Fruit fly (Drosophila melanogaster): ENCODE measurements around the gene CG11854.

DNA sequence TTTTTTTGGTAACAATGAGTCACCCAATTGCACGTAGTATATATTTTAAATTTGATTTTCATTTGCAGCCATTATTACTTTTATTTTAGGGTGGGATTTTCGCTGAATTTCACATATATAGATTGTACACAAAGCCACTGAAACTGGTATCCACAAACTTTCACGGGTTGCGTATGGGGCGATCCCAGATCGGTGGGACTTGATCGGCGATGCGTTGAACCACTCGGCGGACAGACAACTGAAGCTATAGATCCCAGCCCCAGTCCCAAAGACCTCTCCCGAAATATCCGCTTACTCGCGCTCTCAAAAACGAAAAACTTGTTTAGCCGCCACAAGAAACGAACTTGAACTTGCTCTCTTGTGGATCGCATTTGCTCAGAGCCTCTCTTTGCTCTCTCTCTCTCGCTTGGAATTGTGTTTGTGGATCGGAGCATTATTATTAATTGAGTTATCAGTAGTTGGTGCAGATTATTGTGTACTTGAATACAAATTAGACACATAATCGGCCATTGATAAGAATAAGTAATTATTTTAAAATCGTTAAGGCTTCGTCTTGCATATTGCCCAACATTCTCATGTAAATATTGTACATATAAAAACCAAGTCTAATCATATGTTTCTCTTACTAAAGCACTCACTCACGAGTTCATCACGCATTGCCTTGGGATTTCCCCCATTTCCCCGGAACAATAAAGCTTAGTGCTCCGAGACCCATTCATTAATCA, 33.6 kb upstream of the CG11854 start, which contains the start of gene Cad96Ca:
- TF ChIP-seq dmrt11E (tag; optimal IDR thresholded peaks at IDR 0.05) (no peak), CG12071 (GFP tag; optimal IDR thresholded peaks at IDR 0.05) (no peak), CG8478 (optimal IDR thresholded peaks at IDR 0.05) (no peak), so (GFP tag; IDR thresholded peaks at IDR 0.05) (no peak), CG13894 (tag; optimal IDR thresholded peaks at IDR 0.05) (no peak), ems (GFP tag; optimal IDR thresholded peaks at IDR 0.05) (no peak), oc (tag; optimal IDR thresholded peaks at IDR 0.05) (no peak), luna (GFP tag; optimal IDR thresholded peaks at IDR 0.05) (no peak)
